Worm (Caenorhabditis elegans) whole organism, mixed stage, embryonic: ENCODE results near the gene mct-4.

ENCODE experiments used
- M03D4.4 ChIP-seq: sonication (generic microtip); optimal IDR thresholded peaks from 2 replicates; lab custom pipeline; 2017; ENCODE audit warnings: mild to moderate bottlenecking, missing genetic modification characterization, missing compliant biosample characterization
- bed-3 ChIP-seq: fragments of 200-800 bp; sonication (Bioruptor generic); optimal IDR thresholded peaks from 3 replicates; lab custom pipeline; 2018; ENCODE audit warnings: mild to moderate bottlenecking, missing genetic modification characterization, moderate library complexity, missing compliant biosample characterization
- blmp-1 ChIP-seq: fragments of 150-350 bp; optimal IDR thresholded peaks from 2 replicates; lab custom pipeline; 2014; ENCODE audit warnings: missing biosample characterization, missing genetic modification characterization
- ceh-39 ChIP-seq: fragments of 150-350 bp; optimal IDR thresholded peaks from 2 replicates; lab custom pipeline; 2014; ENCODE audit warnings: missing biosample characterization, missing genetic modification characterization
- ceh-43 ChIP-seq: fragments of 200-800 bp; sonication (Bioruptor generic); optimal IDR thresholded peaks from 2 replicates; lab custom pipeline; 2018; ENCODE audit warnings: mild to moderate bottlenecking, missing genetic modification characterization, moderate library complexity, missing compliant biosample characterization
- ceh-83 ChIP-seq: fragments of 200-800 bp; sonication (Bioruptor generic); optimal IDR thresholded peaks from 2 replicates; lab custom pipeline; 2018; ENCODE audit warnings: mild to moderate bottlenecking, missing genetic modification characterization, missing compliant biosample characterization
- ces-1 ChIP-seq: fragments of 150-350 bp; optimal IDR thresholded peaks from 2 replicates; lab custom pipeline; 2014; ENCODE audit warnings: missing biosample characterization, missing genetic modification reagents, missing genetic modification characterization
- cnd-1 ChIP-seq: fragments of 200-800 bp; sonication (Bioruptor generic); optimal IDR thresholded peaks from 2 replicates; lab custom pipeline; 2018; ENCODE audit warnings: mild to moderate bottlenecking, missing genetic modification characterization, missing compliant biosample characterization
- drap-1 ChIP-seq: fragments of 200-800 bp; sonication (Bioruptor generic); optimal IDR thresholded peaks from 3 replicates; lab custom pipeline; 2018; ENCODE audit warnings: mild to moderate bottlenecking, missing genetic modification characterization, missing compliant biosample characterization
- elt-1 ChIP-seq: sonication (generic microtip); optimal IDR thresholded peaks from 2 replicates; lab custom pipeline; 2017; ENCODE audit warnings: missing genetic modification characterization, mild to moderate bottlenecking, missing compliant biosample characterization, antibody characterized with exemption, moderate library complexity, borderline replicate concordance; ENCODE audit not compliant: insufficient read depth
- elt-3 ChIP-seq: fragments of 150-350 bp; optimal IDR thresholded peaks from 2 replicates; lab custom pipeline; 2014; ENCODE audit warnings: missing biosample characterization, missing genetic modification characterization
- flh-1 ChIP-seq: fragments of 200-800 bp; sonication (Bioruptor generic); optimal IDR thresholded peaks from 2 replicates; lab custom pipeline; 2018; ENCODE audit warnings: mild to moderate bottlenecking, missing genetic modification characterization, moderate library complexity, missing compliant biosample characterization
- ham-2 ChIP-seq: fragments of 200-800 bp; sonication (Bioruptor generic); optimal IDR thresholded peaks from 2 replicates; lab custom pipeline; 2018; ENCODE audit warnings: mild to moderate bottlenecking, missing genetic modification characterization, missing compliant biosample characterization
- hlh-1 ChIP-seq: fragments of 150-350 bp; optimal IDR thresholded peaks from 2 replicates; lab custom pipeline; 2014; ENCODE audit warnings: missing biosample characterization, missing genetic modification reagents, missing genetic modification characterization
- lin-13 ChIP-seq: fragments of 150-350 bp; optimal IDR thresholded peaks from 2 replicates; lab custom pipeline; 2014; ENCODE audit warnings: missing biosample characterization, missing genetic modification characterization
- mab-5 ChIP-seq: fragments of 150-350 bp; optimal IDR thresholded peaks from 2 replicates; lab custom pipeline; 2014; ENCODE audit warnings: missing biosample characterization, missing genetic modification characterization
- mep-1 ChIP-seq: fragments of 150-350 bp; optimal IDR thresholded peaks from 2 replicates; lab custom pipeline; 2017; ENCODE audit warnings: missing biosample characterization, missing genetic modification reagents, missing genetic modification characterization, inconsistent platforms
- mls-2 ChIP-seq: sonication (generic microtip); optimal IDR thresholded peaks from 2 replicates; lab custom pipeline; 2016; ENCODE audit warnings: mild to moderate bottlenecking, missing genetic modification characterization, moderate library complexity, missing compliant biosample characterization
- nhr-237 ChIP-seq: fragments of 150-350 bp; optimal IDR thresholded peaks from 2 replicates; lab custom pipeline; 2014; ENCODE audit warnings: missing biosample characterization, missing genetic modification characterization
- nhr-28 ChIP-seq: fragments of 150-350 bp; optimal IDR thresholded peaks from 2 replicates; lab custom pipeline; 2014; ENCODE audit warnings: missing biosample characterization, missing genetic modification characterization
- nhr-76 ChIP-seq: sonication (generic microtip); optimal IDR thresholded peaks from 2 replicates; lab custom pipeline; 2017; ENCODE audit warnings: missing biosample characterization, missing genetic modification characterization
- pha-4 ChIP-seq: fragments of 150-350 bp; optimal IDR thresholded peaks from 2 replicates; lab custom pipeline; 2018; ENCODE audit warnings: missing biosample characterization, missing genetic modification reagents, missing genetic modification characterization
- sem-2 ChIP-seq: fragments of 200-800 bp; sonication (Bioruptor generic); optimal IDR thresholded peaks from 2 replicates; lab custom pipeline; 2018; ENCODE audit warnings: mild to moderate bottlenecking, missing genetic modification characterization, missing compliant biosample characterization
- snpc-4 ChIP-seq: fragments of 150-350 bp; optimal IDR thresholded peaks from 2 replicates; lab custom pipeline; 2014; ENCODE audit warnings: missing biosample characterization, missing genetic modification characterization
- sptf-1 ChIP-seq: sonication (generic microtip); optimal IDR thresholded peaks from 2 replicates; lab custom pipeline; 2017; ENCODE audit warnings: mild to moderate bottlenecking, missing genetic modification characterization, moderate library complexity, missing compliant biosample characterization
- unc-120 ChIP-seq: sonication (generic microtip); optimal IDR thresholded peaks from 2 replicates; lab custom pipeline; 2017; ENCODE audit warnings: missing genetic modification characterization, missing compliant biosample characterization; ENCODE audit not compliant: poor library complexity, severe bottlenecking
- unc-39 ChIP-seq: fragments of 150-350 bp; optimal IDR thresholded peaks from 2 replicates; lab custom pipeline; 2014; ENCODE audit warnings: missing biosample characterization, missing genetic modification characterization
- unc-62 ChIP-seq: fragments of 150-350 bp; optimal IDR thresholded peaks from 2 replicates; lab custom pipeline; 2014; ENCODE audit warnings: missing biosample characterization, missing genetic modification reagents, missing genetic modification characterization
- zip-8 ChIP-seq: fragments of 150-350 bp; optimal IDR thresholded peaks from 2 replicates; lab custom pipeline; 2014; ENCODE audit warnings: missing biosample characterization, missing genetic modification characterization
- ztf-11 ChIP-seq: fragments of 150-350 bp; optimal IDR thresholded peaks from 2 replicates; lab custom pipeline; 2014; ENCODE audit warnings: missing biosample characterization, missing genetic modification characterization

Gene mct-4

DNA sequence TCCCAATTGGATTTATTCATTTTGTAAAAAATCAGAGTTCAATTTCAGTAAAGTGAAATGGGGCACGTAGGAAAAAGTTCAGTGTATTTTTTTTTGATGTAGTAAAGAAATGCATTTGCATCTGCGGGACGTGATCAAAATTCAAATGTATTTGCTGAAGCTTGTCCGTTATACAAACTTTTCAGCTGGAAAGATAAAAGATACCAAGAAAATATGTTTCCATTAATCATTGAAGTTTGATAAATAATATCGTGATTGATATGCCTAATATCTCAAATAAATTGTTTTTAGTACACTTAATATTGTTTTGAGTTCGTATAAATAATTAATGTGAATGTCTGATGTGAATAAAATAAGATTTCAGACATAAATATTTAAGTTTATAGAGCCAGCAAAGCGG, 27.2 kb downstream of the mct-4 start:
- TF ChIP-seq unc-39 (no peak), hlh-1 (no peak), mep-1 (no peak), ceh-83 (GFP tag; lab: Kevin White, UChicago) (no peak), unc-62 (GFP tag; lab: Kevin White, UChicago) (no peak), sptf-1 (tag; lab: Kevin White, UChicago) (no peak), ces-1 (GFP tag; lab: Kevin White, UChicago) (no peak), cnd-1 (tag; lab: Kevin White, UChicago) (no peak), unc-120 (tag; lab: Kevin White, UChicago) (no peak), mls-2 (tag; lab: Kevin White, UChicago) (no peak), elt-1 (tag; lab: Kevin White, UChicago) (no peak), M03D4.4 (tag; lab: Kevin White, UChicago) (no peak), lin-13 (tag; lab: Kevin White, UChicago) (no peak), nhr-28 (tag; lab: Kevin White, UChicago) (no peak), ceh-39 (tag; lab: Kevin White, UChicago) (no peak), snpc-4 (no peak), flh-1 (GFP tag; lab: Kevin White, UChicago) (no peak), ham-2 (GFP tag; lab: Kevin White, UChicago) (no peak)

DNA sequence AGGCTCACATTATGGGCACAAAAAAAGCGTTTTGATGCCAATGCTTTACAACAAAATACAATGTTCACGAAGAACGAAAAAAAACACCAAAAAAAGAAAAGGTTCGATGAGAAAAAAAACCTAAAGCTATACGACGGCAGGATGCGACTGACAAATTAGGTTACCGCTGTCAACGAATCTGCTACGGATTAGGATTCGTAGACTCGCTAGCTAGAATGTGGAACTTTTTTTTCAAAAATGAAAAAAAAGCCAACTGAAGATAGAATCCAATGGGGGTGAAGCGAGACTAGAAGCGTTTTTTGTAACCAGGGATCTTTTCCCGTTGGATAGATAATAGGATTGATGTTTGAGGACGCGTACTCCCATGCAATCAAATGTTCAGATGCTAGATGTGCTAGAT, 27.6 kb downstream of the mct-4 start:
- TF ChIP-seq ces-1 (GFP tag; lab: Kevin White, UChicago) (peak; percentile 70), mep-1 (no peak), lin-13 (tag; lab: Kevin White, UChicago) (no peak)

DNA sequence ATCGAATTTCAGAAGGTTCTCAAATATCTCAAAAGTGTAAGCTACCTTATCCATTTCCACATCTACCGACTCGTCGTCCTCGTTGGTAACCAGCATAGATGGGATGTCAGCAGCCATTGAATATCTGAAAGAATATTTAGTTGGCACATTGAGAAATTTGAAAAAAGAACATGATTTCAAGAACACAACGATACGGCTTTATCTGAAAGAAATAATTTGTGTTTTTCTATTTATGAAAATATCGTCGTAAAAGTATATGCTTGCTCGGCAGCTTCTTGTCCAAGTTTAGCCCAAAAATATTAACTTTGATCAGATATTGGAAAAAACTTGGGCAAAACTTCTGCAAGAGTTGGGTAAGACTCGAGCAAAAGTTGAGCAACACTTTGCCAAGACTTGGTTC, 28.9 kb downstream of the mct-4 start, which contains the start of gene T07F12.4:
Gene T07F12.4, minus strand, starts transcription at position 130 of the 400 bp plus-strand sequence.
- TF ChIP-seq snpc-4 (no peak), nhr-76 (tag; lab: Kevin White, UChicago) (no peak), sptf-1 (tag; lab: Kevin White, UChicago) (no peak), ham-2 (GFP tag; lab: Kevin White, UChicago) (no peak), cnd-1 (tag; lab: Kevin White, UChicago) (no peak), zip-8 (tag; lab: Kevin White, UChicago) (no peak), ceh-83 (GFP tag; lab: Kevin White, UChicago) (no peak), blmp-1 (tag; lab: Kevin White, UChicago) (no peak), M03D4.4 (tag; lab: Kevin White, UChicago) (no peak), bed-3 (GFP tag; lab: Kevin White, UChicago) (no peak), nhr-28 (tag; lab: Kevin White, UChicago) (no peak), flh-1 (GFP tag; lab: Kevin White, UChicago) (no peak), sem-2 (no peak), elt-3 (tag; lab: Kevin White, UChicago) (no peak), ces-1 (GFP tag; lab: Kevin White, UChicago) (no peak), pha-4 (tag; lab: Kevin White, UChicago) (no peak), ztf-11 (tag; lab: Kevin White, UChicago) (no peak), ceh-39 (tag; lab: Kevin White, UChicago) (no peak), ceh-43 (GFP tag; lab: Kevin White, UChicago) (no peak)

DNA sequence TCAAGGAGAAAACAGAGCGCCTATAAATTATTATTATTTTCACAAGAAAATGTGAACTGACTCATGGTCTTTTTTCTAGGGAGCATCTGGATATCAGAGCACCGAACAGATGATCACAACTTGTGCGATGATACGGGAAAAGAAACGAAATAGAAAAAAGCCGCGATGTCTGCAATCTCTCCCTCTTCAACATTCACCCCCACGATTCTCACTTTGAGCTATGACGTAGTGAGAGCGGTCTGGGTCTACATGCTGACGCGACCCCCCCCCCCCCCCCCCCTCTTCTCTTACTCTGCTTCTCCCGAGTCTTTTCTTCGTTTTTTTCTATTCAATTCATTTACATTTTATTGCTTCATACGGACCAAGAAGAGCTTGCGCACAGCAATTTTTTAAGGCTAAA, 29.9 kb downstream of the mct-4 start:
- TF ChIP-seq bed-3 (GFP tag; lab: Kevin White, UChicago), result no peak
- TF ChIP-seq ces-1 (GFP tag; lab: Kevin White, UChicago), result peak; percentile 9
- TF ChIP-seq, all 35 proteins: peak for 1

DNA sequence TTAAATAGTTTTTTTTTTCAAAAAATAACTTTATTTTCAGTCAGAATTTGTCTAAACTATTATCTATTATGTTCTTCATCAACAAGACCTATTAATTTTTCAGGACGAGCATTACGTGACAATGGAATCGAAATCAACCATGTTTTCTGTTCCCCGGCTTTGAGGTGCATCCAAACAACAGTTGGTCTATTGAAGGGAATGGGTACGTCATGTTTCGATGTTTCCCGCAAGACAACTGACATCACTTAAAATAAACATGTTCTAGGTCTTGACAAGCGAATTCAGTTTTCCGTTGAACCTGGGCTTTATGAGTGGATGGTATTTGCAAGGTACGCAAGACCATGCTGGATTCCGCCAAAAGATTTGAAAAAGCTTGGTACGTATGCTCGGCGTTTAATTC, 34.3 kb downstream of the mct-4 start:
- TF ChIP-seq drap-1, result no peak
- peak; percentile 76 for TF ChIP-seq hlh-1
- TF ChIP-seq mab-5 (tag; lab: Kevin White, UChicago), result no peak
- TF ChIP-seq ces-1 (GFP tag; lab: Kevin White, UChicago), result no peak
- no peak for TF ChIP-seq lin-13 (tag; lab: Kevin White, UChicago)

DNA sequence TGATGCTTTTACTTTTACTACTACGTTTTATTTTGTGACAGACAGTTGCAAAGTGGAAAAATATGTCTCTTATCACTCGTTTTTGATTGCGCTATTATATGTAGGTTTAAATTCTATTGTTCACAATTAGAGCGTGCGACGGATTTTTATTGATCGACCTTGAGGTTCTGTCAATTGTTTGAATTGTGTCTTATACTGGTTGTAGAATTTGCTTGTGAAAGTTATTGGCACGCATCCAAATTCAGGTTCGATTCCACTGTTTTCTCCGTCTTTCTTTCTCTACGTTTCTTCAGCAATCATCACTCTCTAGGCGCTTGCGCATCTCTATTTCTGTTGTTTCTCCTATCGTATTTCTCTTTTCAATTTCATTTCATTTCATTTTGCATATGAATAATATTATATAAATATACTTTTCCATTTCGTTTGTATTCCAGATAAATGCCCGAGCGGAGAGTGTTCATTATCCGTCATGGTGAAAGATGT, 35.9 kb downstream of the mct-4 start, which contains the start of gene T07F12.1:
Gene T07F12.1, plus strand, starts transcription at position 433 of the 483 bp plus-strand sequence.
- TF ChIP-seq blmp-1 (tag; lab: Kevin White, UChicago), result peak; percentile 92
- peak; percentile 2 for TF ChIP-seq pha-4 (tag; lab: Kevin White, UChicago)
- no peak for TF ChIP-seq nhr-237
